Worm (Caenorhabditis elegans) whole organism, young adult: ENCODE measurements around the gene egl-1.

Source experiments
- B0261.1 ChIP-seq: sonication (generic microtip); optimal IDR thresholded peaks from 2 replicates; lab custom pipeline; 2016; ENCODE audit warnings: mild to moderate bottlenecking, missing genetic modification characterization, moderate library complexity, missing compliant biosample characterization
- C17E4.6 ChIP-seq: fragments of 200-800 bp; sonication (Bioruptor generic); IDR thresholded peaks from 2 replicates; pipeline ENCODE4 v1.3.6; 2022; ENCODE audit warnings: missing genetic modification reagents, missing genetic modification characterization, missing compliant biosample characterization
- F10E7.11 ChIP-seq: sonication (generic microtip); optimal IDR thresholded peaks from 2 replicates; lab custom pipeline; 2017; ENCODE audit warnings: mild to moderate bottlenecking, missing genetic modification characterization, moderate library complexity, missing compliant biosample characterization
- F23B12.7 ChIP-seq: sonication (generic microtip); optimal IDR thresholded peaks from 2 replicates; lab custom pipeline; 2017; ENCODE audit warnings: missing genetic modification characterization, mild to moderate bottlenecking, missing compliant biosample characterization, antibody characterized with exemption, moderate library complexity; ENCODE audit not compliant: insufficient read depth
- F37B4.10 ChIP-seq: fragments of 200-800 bp; sonication (Bioruptor generic); IDR thresholded peaks from 2 replicates; pipeline ENCODE4 v1.3.6; 2022; ENCODE audit warnings: missing genetic modification characterization, missing compliant biosample characterization
- F57A8.1 ChIP-seq: fragments of 200-800 bp; sonication (Bioruptor generic); optimal IDR thresholded peaks from 2 replicates; lab custom pipeline; 2018; ENCODE audit warnings: mild to moderate bottlenecking, missing genetic modification characterization, moderate library complexity, missing compliant biosample characterization
- T26A5.8 ChIP-seq: sonication (generic microtip); optimal IDR thresholded peaks from 2 replicates; lab custom pipeline; 2016; ENCODE audit warnings: missing genetic modification characterization, missing compliant biosample characterization
- Y53F4B.3 ChIP-seq: fragments of 200-800 bp; sonication (Bioruptor generic); IDR thresholded peaks from 2 replicates; pipeline ENCODE4 v1.3.6; 2022; ENCODE audit warnings: missing genetic modification reagents, missing genetic modification characterization, missing compliant biosample characterization
- Y53G8AR.9 ChIP-seq: fragments of 200-800 bp; sonication (Bioruptor generic); conservative IDR thresholded peaks from 2 replicates; pipeline ENCODE4 v1.3.6; 2022; ENCODE audit warnings: missing genetic modification reagents, missing genetic modification characterization, missing compliant biosample characterization
- Y67H2A.10 ChIP-seq: fragments of 200-800 bp; sonication (Bioruptor generic); conservative IDR thresholded peaks from 2 replicates; pipeline ENCODE4 v1.3.6; 2022; ENCODE audit warnings: missing genetic modification reagents, missing genetic modification characterization, missing compliant biosample characterization
- Y79H2A.3 ChIP-seq: fragments of 200-800 bp; sonication (Bioruptor generic); conservative IDR thresholded peaks from 2 replicates; pipeline ENCODE4 v1.3.6; 2022; ENCODE audit warnings: missing genetic modification reagents, missing genetic modification characterization, missing compliant biosample characterization
- ZK185.1 ChIP-seq: sonication (generic microtip); optimal IDR thresholded peaks from 2 replicates; lab custom pipeline; 2016; ENCODE audit warnings: mild to moderate bottlenecking, missing genetic modification characterization, missing compliant biosample characterization; ENCODE audit not compliant: poor library complexity, severe bottlenecking
- ama-1 ChIP-seq, 3 experiments: fragments of 150-350 bp in 1 of 3; sonication (generic microtip) in 2 of 3; optimal IDR thresholded peaks; 2 replicates each; lab custom pipeline; 2014 to 2018; ENCODE audit warnings: missing biosample characterization in 2 of 3, missing genetic modification characterization in 2 of 3, missing genetic modification reagents in 2 of 3
- athp-1 ChIP-seq: sonication (generic microtip); optimal IDR thresholded peaks from 2 replicates; lab custom pipeline; 2017; ENCODE audit warnings: mild to moderate bottlenecking, missing genetic modification characterization, missing compliant biosample characterization
- attf-3 ChIP-seq: fragments of 200-800 bp; sonication (Bioruptor generic); conservative IDR thresholded peaks from 2 replicates; pipeline ENCODE4 v1.3.6; 2022; ENCODE audit warnings: missing genetic modification reagents, missing genetic modification characterization, missing compliant biosample characterization
- ceh-100 ChIP-seq: fragments of 200-800 bp; sonication (Bioruptor generic); IDR thresholded peaks from 2 replicates; pipeline ENCODE4 v1.3.6; 2022; ENCODE audit warnings: missing genetic modification reagents, missing genetic modification characterization, missing compliant biosample characterization
- ceh-27 ChIP-seq: fragments of 200-800 bp; sonication (Bioruptor generic); optimal IDR thresholded peaks from 2 replicates; lab custom pipeline; 2018; ENCODE audit warnings: mild to moderate bottlenecking, missing genetic modification characterization, moderate library complexity, missing compliant biosample characterization
- ceh-91 ChIP-seq: fragments of 200-800 bp; sonication (Bioruptor generic); IDR thresholded peaks from 2 replicates; pipeline ENCODE4 v1.3.6; 2022; ENCODE audit warnings: missing genetic modification reagents, missing genetic modification characterization, missing compliant biosample characterization
- dpff-1 ChIP-seq: sonication (generic microtip); optimal IDR thresholded peaks from 2 replicates; lab custom pipeline; 2017; ENCODE audit warnings: mild to moderate bottlenecking, missing genetic modification characterization, missing compliant biosample characterization
- egl-44 ChIP-seq: fragments of 200-800 bp; sonication (Bioruptor generic); IDR thresholded peaks from 2 replicates; pipeline ENCODE4 v1.3.6; 2022; ENCODE audit warnings: missing genetic modification reagents, missing genetic modification characterization, missing compliant biosample characterization
- ekl-4 ChIP-seq: fragments of 200-800 bp; sonication (Bioruptor generic); IDR thresholded peaks from 2 replicates; pipeline ENCODE4 v1.3.6; 2022; ENCODE audit warnings: missing genetic modification reagents, missing genetic modification characterization, missing compliant biosample characterization
- gei-17 ChIP-seq: fragments of 200-800 bp; sonication (Bioruptor generic); optimal IDR thresholded peaks from 2 replicates; lab custom pipeline; 2018; ENCODE audit warnings: mild to moderate bottlenecking, missing genetic modification characterization, missing compliant biosample characterization
- him-1 ChIP-seq: sonication (generic microtip); optimal IDR thresholded peaks from 2 replicates; lab custom pipeline; 2016; ENCODE audit warnings: missing genotype, missing genetic modification reagents, missing genetic modification characterization, missing compliant biosample characterization
- hrde-1 ChIP-seq: sonication (generic microtip); optimal IDR thresholded peaks from 2 replicates; lab custom pipeline; 2016; ENCODE audit warnings: missing genetic modification characterization, mild to moderate bottlenecking, missing compliant biosample characterization, moderate library complexity, missing genotype, missing genetic modification reagents, borderline replicate concordance
- let-526 ChIP-seq: fragments of 200-800 bp; sonication (Bioruptor generic); IDR thresholded peaks from 2 replicates; pipeline ENCODE4 v1.3.6; 2022; ENCODE audit warnings: missing genetic modification reagents, missing genetic modification characterization, missing compliant biosample characterization
- let-607 ChIP-seq, 2 experiments: fragments of 200-800 bp in 1 of 2; sonication (Bioruptor generic) in 1 of 2; sonication (generic microtip) in 1 of 2; optimal IDR thresholded peaks; 2 replicates each; lab custom pipeline; 2016 to 2018; ENCODE audit warnings: mild to moderate bottlenecking in 2 of 2, missing compliant biosample characterization in 2 of 2, missing genetic modification characterization in 2 of 2, moderate library complexity in 2 of 2, missing genotype in 1 of 2
- lin-35 ChIP-seq, 3 experiments: fragments of 150-350 bp in 2 of 3; sonication (generic microtip) in 1 of 3; optimal IDR thresholded peaks; 2 replicates each; lab custom pipeline; 2014 to 2018; ENCODE audit warnings: missing biosample characterization in 3 of 3, missing genetic modification characterization in 3 of 3, missing genetic modification reagents in 3 of 3
- lin-54 ChIP-seq: fragments of 200-800 bp; sonication (Bioruptor generic); optimal IDR thresholded peaks from 2 replicates; lab custom pipeline; 2018; ENCODE audit warnings: mild to moderate bottlenecking, missing genetic modification characterization, missing compliant biosample characterization
- madf-10 ChIP-seq: sonication (generic microtip); optimal IDR thresholded peaks from 2 replicates; lab custom pipeline; 2016; ENCODE audit warnings: mild to moderate bottlenecking, missing genetic modification characterization, missing compliant biosample characterization
- madf-8 ChIP-seq: fragments of 200-800 bp; sonication (Bioruptor generic); conservative IDR thresholded peaks from 2 replicates; pipeline ENCODE4 v1.3.6; 2022; ENCODE audit warnings: missing genetic modification reagents, missing genetic modification characterization, missing compliant biosample characterization
- nfya-1 ChIP-seq: sonication (generic microtip); optimal IDR thresholded peaks from 2 replicates; lab custom pipeline; 2017; ENCODE audit warnings: antibody characterized with exemption, missing compliant biosample characterization, missing genetic modification characterization, borderline replicate concordance; ENCODE audit not compliant: insufficient read depth
- nfya-2 ChIP-seq: fragments of 200-800 bp; sonication (Bioruptor generic); IDR thresholded peaks from 2 replicates; pipeline ENCODE4 v1.3.6; 2022; ENCODE audit warnings: missing genetic modification reagents, missing genetic modification characterization, missing compliant biosample characterization
- pbrm-1 ChIP-seq: fragments of 200-800 bp; sonication (Bioruptor generic); IDR thresholded peaks from 2 replicates; pipeline ENCODE4 v1.3.6; 2022; ENCODE audit warnings: missing genetic modification reagents, missing genetic modification characterization, missing compliant biosample characterization
- pha-4 ChIP-seq: fragments of 150-350 bp; sonication (generic microtip); optimal IDR thresholded peaks from 2 replicates; lab custom pipeline; 2014; ENCODE audit warnings: missing biosample characterization, missing genetic modification reagents, missing genetic modification characterization
- snpc-1.1 ChIP-seq: sonication (generic microtip); optimal IDR thresholded peaks from 2 replicates; lab custom pipeline; 2017; ENCODE audit warnings: missing genetic modification characterization, mild to moderate bottlenecking, missing compliant biosample characterization, antibody characterized with exemption, moderate library complexity, missing genotype, missing genetic modification reagents; ENCODE audit not compliant: insufficient read depth
- snpc-3.4 ChIP-seq: sonication (generic microtip); optimal IDR thresholded peaks from 2 replicates; lab custom pipeline; 2017; ENCODE audit warnings: missing genetic modification characterization, mild to moderate bottlenecking, missing compliant biosample characterization, antibody characterized with exemption, moderate library complexity, missing genotype, missing genetic modification reagents
- snpc-4 ChIP-seq, 5 experiments: fragments of 150-350 bp in 1 of 5; sonication (generic microtip) in 4 of 5; optimal IDR thresholded peaks; 2 replicates each; lab custom pipeline; 2014 to 2018; ENCODE audit warnings: missing genetic modification characterization in 5 of 5, missing biosample characterization in 3 of 5, antibody characterized with exemption in 2 of 5, mild to moderate bottlenecking in 2 of 5, missing compliant biosample characterization in 2 of 5, missing genotype in 2 of 5, moderate library complexity in 2 of 5, missing genetic modification reagents in 1 of 5
- tbp1 ChIP-seq: fragments of 200-800 bp; sonication (Bioruptor generic); optimal IDR thresholded peaks from 2 replicates; lab custom pipeline; 2018; ENCODE audit warnings: mild to moderate bottlenecking, missing genetic modification characterization, missing compliant biosample characterization
- ztf-18 ChIP-seq: sonication (generic microtip); optimal IDR thresholded peaks from 2 replicates; lab custom pipeline; 2016; ENCODE audit warnings: missing genotype, mild to moderate bottlenecking, missing genetic modification characterization, missing compliant biosample characterization
- ztf-25 ChIP-seq: fragments of 200-800 bp; sonication (Bioruptor generic); IDR thresholded peaks from 2 replicates; pipeline ENCODE4 v1.3.6; 2022; ENCODE audit warnings: missing genetic modification reagents, missing genetic modification characterization, missing compliant biosample characterization

egl-1 gene

DNA sequence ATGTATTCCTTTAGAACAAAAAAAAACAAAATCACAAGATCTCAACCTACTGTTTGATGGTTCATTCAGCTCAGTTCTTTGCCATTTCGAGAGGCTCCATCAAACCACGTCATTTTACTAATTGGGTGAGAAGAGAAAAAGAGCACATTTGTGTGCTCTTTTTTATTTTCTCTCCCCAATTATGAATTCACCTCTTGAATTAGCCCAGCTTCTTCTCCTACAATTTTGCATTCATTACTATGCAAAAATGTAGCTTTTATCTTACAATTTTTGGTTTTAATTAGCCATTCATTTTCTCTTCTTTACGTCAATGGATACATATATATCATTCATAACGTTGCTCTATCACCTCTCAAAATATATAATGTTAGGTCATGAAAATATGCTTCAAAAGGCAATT lies 26.5 kb downstream of the egl-1 start:
- TF ChIP-seq F23B12.7 (tag; lab: Kevin White, UChicago) (no peak), ekl-4 (GFP tag; lab: Robert Waterston, UW) (no peak), B0261.1 (no peak), ceh-100 (GFP tag; lab: Robert Waterston, UW) (no peak), lin-54 (GFP tag; lab: Kevin White, UChicago) (no peak), C17E4.6 (GFP tag; lab: Robert Waterston, UW) (no peak)

ce11 chrV:14396123-14396669 lies 36.0 kb downstream of the egl-1 start:
- TF ChIP-seq ceh-91 (GFP tag; lab: Robert Waterston, UW) (no peak), madf-10 (tag; lab: Kevin White, UChicago) (no peak), snpc-3.4 (tag; lab: Kevin White, UChicago) (peak; percentile 50), F37B4.10 (0 out of 2 replicates have a peak, but pooled peaks have one; percentile 79), Y53G8AR.9 (GFP tag; lab: Robert Waterston, UW) (no peak), snpc-4 (GFP tag; optimal IDR thresholded peaks at IDR 0.05; lab: Kevin White, UChicago) (peak; percentile 80), snpc-4 (tag; optimal IDR thresholded peaks at IDR 0.05; lab: Kevin White, UChicago) (peak in 3 of 4 experiments; percentile 84 to 96 (median 93)), F57A8.1 (no peak), lin-35 (GFP tag; optimal IDR thresholded peaks at IDR 0.05; lab: Kevin White, UChicago) (no peak), dpff-1 (tag; lab: Kevin White, UChicago) (no peak), him-1 (tag; lab: Kevin White, UChicago) (peak; percentile 27), snpc-1.1 (tag; lab: Kevin White, UChicago) (peak; percentile 83), pbrm-1 (GFP tag; lab: Robert Waterston, UW) (peak; percentile 54; the same call in 1 of the 2 replicates)
- TF ChIP-seq, all 124 proteins: peak for 6

DNA sequence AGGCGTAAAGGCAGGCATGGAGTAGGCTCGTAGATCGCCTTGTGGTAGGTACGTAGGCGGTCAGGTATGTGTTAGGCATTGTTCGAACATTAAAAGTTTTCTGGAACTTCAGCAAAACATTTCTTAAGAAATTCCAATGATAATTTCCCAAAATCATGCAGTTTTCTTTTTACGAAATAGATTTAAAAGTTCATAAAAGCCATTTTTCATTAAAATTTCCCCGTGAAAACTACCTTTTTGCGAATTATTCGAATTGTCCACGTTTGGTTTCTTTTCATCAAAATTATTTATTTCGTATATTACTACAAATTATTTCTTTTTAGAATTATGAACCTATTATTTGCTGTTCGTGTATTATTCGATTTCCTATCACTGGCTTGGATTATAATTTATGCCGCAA lies 37.4 kb downstream of the egl-1 start, which contains the start of gene C15H11.13:
Gene C15H11.13 (plus strand): TSS at position 301 of the 400 bp plus-strand sequence.
- TF ChIP-seq tbp1 (no peak), hrde-1 (tag; lab: Kevin White, UChicago) (no peak), Y53F4B.3 (GFP tag; lab: Robert Waterston, UW) (no peak), ztf-25 (GFP tag; lab: Robert Waterston, UW) (no peak), Y67H2A.10 (no peak), F37B4.10 (no peak), ama-1 (optimal IDR thresholded peaks at IDR 0.05; lab: Kevin White, UChicago) (no peak), ama-1 (GFP tag; optimal IDR thresholded peaks at IDR 0.05; lab: Kevin White, UChicago) (no peak), Y53G8AR.9 (GFP tag; lab: Robert Waterston, UW) (no peak), nfya-1 (no peak), Y79H2A.3 (GFP tag; lab: Robert Waterston, UW) (no peak)

DNA sequence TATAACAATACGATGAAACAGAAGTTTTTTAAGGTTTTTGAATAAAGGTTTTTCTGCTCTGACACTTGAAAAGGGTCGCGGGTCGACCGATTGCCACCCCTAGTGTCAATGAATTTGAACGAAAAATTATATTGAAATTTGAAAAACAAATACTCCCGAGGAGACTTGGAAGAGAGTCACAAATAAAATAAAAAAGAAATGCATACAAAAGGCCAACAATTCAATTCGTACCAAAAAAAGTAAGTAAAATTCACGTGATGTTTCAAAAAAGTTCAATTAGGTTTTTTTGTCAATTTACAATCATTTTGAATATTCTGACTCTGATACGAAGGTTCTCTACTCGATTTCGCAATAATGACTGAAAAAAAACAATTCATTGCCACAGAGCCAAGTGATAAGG lies 38.7 kb downstream of the egl-1 start, which contains the start of gene C15H11.1:
Gene C15H11.1 (plus strand): TSS at position 301 of the 400 bp plus-strand sequence.
- TF ChIP-seq let-526 (GFP tag; lab: Robert Waterston, UW) (no peak), T26A5.8 (tag; lab: Kevin White, UChicago) (no peak), ztf-18 (tag; lab: Kevin White, UChicago) (no peak), ZK185.1 (tag; lab: Kevin White, UChicago) (no peak), C17E4.6 (GFP tag; lab: Robert Waterston, UW) (no peak), madf-8 (GFP tag; lab: Robert Waterston, UW) (no peak), ama-1 (optimal IDR thresholded peaks at IDR 0.05; lab: Kevin White, UChicago) (no peak), ama-1 (GFP tag; optimal IDR thresholded peaks at IDR 0.05; lab: Kevin White, UChicago) (no peak), Y53G8AR.9 (GFP tag; lab: Robert Waterston, UW) (no peak), let-607 (tag; optimal IDR thresholded peaks at IDR 0.05; lab: Kevin White, UChicago) (no peak), egl-44 (no peak), pha-4 (tag; lab: Kevin White, UChicago) (no peak), athp-1 (tag; lab: Kevin White, UChicago) (no peak), ceh-27 (GFP tag; lab: Kevin White, UChicago) (no peak), attf-3 (GFP tag; lab: Robert Waterston, UW) (no peak), B0261.1 (no peak), gei-17 (GFP tag; lab: Kevin White, UChicago) (no peak), nfya-2 (no peak), F10E7.11 (tag; lab: Kevin White, UChicago) (no peak)
